Worm (Caenorhabditis elegans) whole organism, L1 larva: ENCODE results near the gene dap-3.

Experiments used
- ama-1 ChIP-seq: fragments of 150-350 bp; optimal IDR thresholded peaks from 2 replicates; lab custom pipeline; 2014
- ces-1 ChIP-seq: fragments of 150-350 bp; optimal IDR thresholded peaks from 2 replicates; lab custom pipeline; 2014; ENCODE audit warnings: missing biosample characterization, missing genetic modification reagents, missing genetic modification characterization
- fos-1 ChIP-seq: fragments of 150-350 bp; optimal IDR thresholded peaks from 2 replicates; lab custom pipeline; 2014; ENCODE audit warnings: missing biosample characterization, missing genetic modification characterization
- lin-13 ChIP-seq: fragments of 150-350 bp; optimal IDR thresholded peaks from 2 replicates; lab custom pipeline; 2014; ENCODE audit warnings: missing biosample characterization, missing genetic modification reagents, missing genetic modification characterization
- lsy-2 ChIP-seq, 2 experiments: fragments of 150-350 bp; optimal IDR thresholded peaks; 2 replicates each; lab custom pipeline; 2014; ENCODE audit warnings: missing biosample characterization in 2 of 2, missing genetic modification characterization in 2 of 2
- nhr-11 ChIP-seq: fragments of 150-350 bp; optimal IDR thresholded peaks from 2 replicates; lab custom pipeline; 2014; ENCODE audit warnings: missing biosample characterization, missing genetic modification characterization
- nhr-237 ChIP-seq: fragments of 150-350 bp; optimal IDR thresholded peaks from 2 replicates; lab custom pipeline; 2014; ENCODE audit warnings: missing biosample characterization, missing genetic modification characterization
- nhr-28 ChIP-seq: fragments of 150-350 bp; optimal IDR thresholded peaks from 2 replicates; lab custom pipeline; 2014; ENCODE audit warnings: missing biosample characterization, missing genetic modification characterization
- nhr-77 ChIP-seq: fragments of 150-350 bp; optimal IDR thresholded peaks from 2 replicates; lab custom pipeline; 2014; ENCODE audit warnings: missing biosample characterization, missing genetic modification characterization
- skn-1 ChIP-seq: fragments of 150-350 bp; optimal IDR thresholded peaks from 2 replicates; lab custom pipeline; 2014; ENCODE audit warnings: missing biosample characterization, missing genetic modification characterization
- snpc-4 ChIP-seq: fragments of 150-350 bp; optimal IDR thresholded peaks from 2 replicates; lab custom pipeline; 2014; ENCODE audit warnings: missing biosample characterization, missing genetic modification characterization
- unc-62 ChIP-seq: fragments of 150-350 bp; optimal IDR thresholded peaks from 2 replicates; lab custom pipeline; 2014; ENCODE audit warnings: missing biosample characterization, missing genetic modification reagents, missing genetic modification characterization
- ztf-4 ChIP-seq: fragments of 150-350 bp; optimal IDR thresholded peaks from 2 replicates; lab custom pipeline; 2014; ENCODE audit warnings: missing biosample characterization, missing genetic modification characterization

ce11 chrII:10630944-10631343 lies 50.0 kb downstream of the dap-3 start:
- TF ChIP-seq ztf-4 (tag; lab: Kevin White, UChicago) (no peak), snpc-4 (tag; lab: Kevin White, UChicago) (no peak), unc-62 (GFP tag; lab: Kevin White, UChicago) (no peak), nhr-77 (tag; lab: Kevin White, UChicago) (no peak), nhr-237 (tag; lab: Kevin White, UChicago) (no peak), nhr-11 (tag; lab: Kevin White, UChicago) (no peak), ama-1 (lab: Kevin White, UChicago) (no peak), lin-13 (no peak), nhr-28 (no peak), fos-1 (tag; lab: Kevin White, UChicago) (no peak), skn-1 (tag; lab: Kevin White, UChicago) (no peak), ces-1 (GFP tag; lab: Kevin White, UChicago) (no peak), lsy-2 (tag; optimal IDR thresholded peaks at IDR 0.05; lab: Kevin White, UChicago) (no peak)
